Worm (Caenorhabditis elegans): ENCODE results near the gene snf-9.

Gene snf-9

DNA sequence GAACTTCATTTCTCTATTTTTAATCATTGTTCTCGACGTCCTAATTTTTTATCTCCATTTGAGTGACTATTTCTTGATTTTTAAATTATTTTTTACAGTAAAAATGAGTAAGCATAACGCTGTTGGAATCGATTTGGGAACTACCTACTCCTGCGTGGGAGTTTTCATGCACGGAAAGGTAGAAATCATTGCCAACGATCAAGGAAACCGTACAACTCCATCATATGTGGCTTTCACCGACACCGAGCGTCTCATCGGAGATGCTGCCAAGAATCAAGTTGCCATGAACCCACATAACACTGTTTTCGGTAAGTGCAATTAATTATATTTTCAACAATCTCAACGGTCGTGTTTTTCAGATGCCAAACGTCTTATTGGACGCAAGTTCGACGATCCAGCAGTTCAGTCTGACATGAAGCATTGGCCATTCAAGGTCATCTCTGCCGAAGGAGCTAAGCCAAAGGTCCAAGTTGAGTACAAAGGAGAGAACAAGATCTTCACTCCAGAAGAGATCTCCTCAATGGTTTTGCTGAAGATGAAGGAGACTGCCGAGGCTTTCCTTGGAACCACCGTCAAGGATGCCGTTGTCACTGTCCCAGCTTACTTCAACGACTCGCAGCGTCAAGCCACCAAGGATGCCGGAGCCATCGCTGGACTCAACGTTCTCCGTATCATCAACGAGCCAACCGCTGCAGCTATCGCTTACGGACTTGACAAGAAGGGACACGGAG, 32.9 kb upstream of the snf-9 start, which contains the start of gene hsp-1:
hsp-1 (plus strand) TSS at position 99 of the 731 bp plus-strand sequence.
- TF ChIP-seq zag-1 (tag; optimal IDR thresholded peaks at IDR 0.05) (no peak), ama-1 (optimal IDR thresholded peaks at IDR 0.05) (peak; percentile 88), lin-39 (tag; optimal IDR thresholded peaks at IDR 0.05) (peak; percentile 12)

- TF ChIP-seq snpc-4 (tag; optimal IDR thresholded peaks at IDR 0.05) (peak; percentile 8), skn-1 (tag; optimal IDR thresholded peaks at IDR 0.05) (no peak), ama-1 (optimal IDR thresholded peaks at IDR 0.05) (peak; percentile 26), pqm-1 (tag; optimal IDR thresholded peaks at IDR 0.05) (no peak), ceh-16 (tag; optimal IDR thresholded peaks at IDR 0.05) (peak; percentile 30), ceh-28 (tag; optimal IDR thresholded peaks at IDR 0.05) (no peak), nhr-25 (tag; optimal IDR thresholded peaks at IDR 0.05) (peak; percentile 45)
Observed at ce11 chrIV:17279592-17280440, 32.1 kb upstream of the snf-9 start.

DNA sequence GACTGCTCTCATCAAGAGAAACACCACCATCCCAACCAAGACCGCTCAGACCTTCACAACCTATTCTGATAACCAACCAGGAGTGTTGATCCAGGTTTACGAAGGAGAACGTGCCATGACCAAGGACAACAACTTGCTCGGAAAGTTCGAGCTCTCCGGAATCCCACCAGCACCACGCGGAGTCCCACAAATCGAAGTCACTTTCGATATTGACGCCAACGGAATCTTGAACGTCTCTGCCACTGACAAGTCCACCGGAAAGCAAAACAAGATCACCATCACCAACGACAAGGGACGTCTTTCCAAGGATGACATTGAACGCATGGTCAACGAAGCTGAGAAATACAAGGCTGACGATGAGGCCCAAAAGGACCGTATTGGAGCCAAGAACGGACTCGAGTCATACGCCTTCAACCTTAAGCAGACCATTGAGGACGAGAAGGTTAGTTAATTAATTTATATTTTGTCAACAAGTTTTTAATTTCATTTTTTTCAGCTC, 31.5 kb upstream of the snf-9 start:
- TF ChIP-seq ama-1 (optimal IDR thresholded peaks at IDR 0.05) (peak; percentile 95), fkh-2 (tag; optimal IDR thresholded peaks at IDR 0.05) (no peak), ceh-9 (tag; optimal IDR thresholded peaks at IDR 0.05) (no peak), nhr-12 (tag; optimal IDR thresholded peaks at IDR 0.05) (no peak), nfya-1 (tag; optimal IDR thresholded peaks at IDR 0.05; ENCODE audit: insufficient read depth) (peak; percentile 1), nhr-25 (tag; optimal IDR thresholded peaks at IDR 0.05) (peak; percentile 58)

DNA sequence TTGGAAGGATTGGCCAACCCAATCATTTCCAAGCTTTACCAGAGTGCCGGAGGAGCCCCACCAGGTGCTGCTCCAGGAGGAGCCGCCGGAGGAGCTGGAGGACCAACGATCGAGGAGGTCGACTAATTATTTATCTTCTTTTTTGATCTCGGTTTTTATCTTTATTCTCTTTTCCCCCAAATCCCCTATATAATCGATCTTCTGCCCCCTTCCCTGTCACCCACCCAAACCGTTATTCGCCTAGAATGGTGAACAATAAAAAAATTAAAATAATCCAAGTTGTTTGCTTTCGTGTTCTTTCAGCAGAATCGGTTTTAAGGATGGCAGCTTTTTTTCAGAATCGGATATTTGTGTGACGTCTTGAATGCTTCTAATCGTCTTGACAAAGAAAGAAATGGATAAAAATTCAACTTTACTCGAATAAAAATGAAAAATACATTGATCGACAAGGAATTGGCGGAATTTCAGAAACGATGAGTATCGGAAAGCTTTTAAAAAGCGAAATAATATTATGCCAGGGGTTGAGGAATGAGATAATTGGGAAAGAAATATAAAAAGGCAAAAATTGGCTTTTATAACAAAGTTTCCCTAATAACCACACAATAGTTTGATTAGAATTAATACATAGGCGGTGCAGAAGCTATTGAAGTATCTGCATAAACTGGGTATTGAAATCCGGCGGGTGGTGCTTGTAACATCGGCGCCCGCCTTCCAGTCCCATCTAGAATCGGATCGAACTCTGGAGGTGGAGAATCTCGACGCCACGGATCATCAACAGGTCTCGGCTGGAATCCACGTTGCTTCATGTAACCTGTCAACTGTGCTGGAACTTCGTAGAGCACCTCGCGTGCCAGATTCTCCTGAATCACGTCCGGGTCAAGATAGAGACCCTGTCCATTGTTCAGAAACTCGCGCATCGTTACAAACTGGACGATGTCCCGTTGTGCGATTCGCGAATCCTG, 30.6 kb upstream of the snf-9 start:
- TF ChIP-seq aly-2 (tag; optimal IDR thresholded peaks at IDR 0.05), result peak; percentile 87
- TF ChIP-seq snpc-4 (tag; optimal IDR thresholded peaks at IDR 0.05), result peak; percentile 49
- TF ChIP-seq ama-1 (optimal IDR thresholded peaks at IDR 0.05), result peak; percentile 99
- no peak for TF ChIP-seq ceh-16 (tag; optimal IDR thresholded peaks at IDR 0.05)
- no peak for TF ChIP-seq pqm-1 (tag; optimal IDR thresholded peaks at IDR 0.05)
- TF ChIP-seq zag-1 (tag; optimal IDR thresholded peaks at IDR 0.05), result no peak
- TF ChIP-seq ztf-11 (tag; optimal IDR thresholded peaks at IDR 0.05), result no peak
- no peak for TF ChIP-seq fkh-2 (tag; optimal IDR thresholded peaks at IDR 0.05)
- peak; percentile 75 for TF ChIP-seq lsy-12 (tag; optimal IDR thresholded peaks at IDR 0.05)
- TF ChIP-seq tbx-2 (tag; optimal IDR thresholded peaks at IDR 0.05), result peak; percentile 84
- TF ChIP-seq nhr-43 (tag; optimal IDR thresholded peaks at IDR 0.05; ENCODE audit: poor library complexity, severe bottlenecking), result peak; percentile 61
- TF ChIP-seq lin-39 (tag; optimal IDR thresholded peaks at IDR 0.05), result no peak
- TF ChIP-seq pha-4 (tag; optimal IDR thresholded peaks at IDR 0.05), result peak; percentile 88
- peak; percentile 65 for TF ChIP-seq jun-1 (tag; optimal IDR thresholded peaks at IDR 0.05)
- no peak for TF ChIP-seq nhr-12 (tag; optimal IDR thresholded peaks at IDR 0.05)
- TF ChIP-seq elt-2 (tag; optimal IDR thresholded peaks at IDR 0.05), result peak; percentile 62
- TF ChIP-seq nfya-1 (tag; optimal IDR thresholded peaks at IDR 0.05; ENCODE audit: insufficient read depth), result peak; percentile 64
- TF ChIP-seq ceh-28 (tag; optimal IDR thresholded peaks at IDR 0.05), result peak; percentile 30
- TF ChIP-seq nhr-28 (tag; optimal IDR thresholded peaks at IDR 0.05), result no peak
- no peak for TF ChIP-seq egl-5 (tag; optimal IDR thresholded peaks at IDR 0.05)
- TF ChIP-seq nhr-25 (tag; optimal IDR thresholded peaks at IDR 0.05), result peak; percentile 76
- TF ChIP-seq nhr-11 (tag; optimal IDR thresholded peaks at IDR 0.05), result no peak
- TF ChIP-seq fos-1 (tag; optimal IDR thresholded peaks at IDR 0.05), result peak; percentile 77
- TF ChIP-seq unc-62 (GFP tag; optimal IDR thresholded peaks at IDR 0.05), result peak; percentile 51
- peak; percentile 42 for TF ChIP-seq nhr-23 (tag; optimal IDR thresholded peaks at IDR 0.05)
- TF ChIP-seq ztf-4 (tag; optimal IDR thresholded peaks at IDR 0.05), result peak; percentile 87

ce11 chrIV:17284099-17284498, 27.8 kb upstream of the snf-9 start, which contains the start of gene nra-1:
Gene nra-1 (minus strand): TSS chrIV:17284199.
- no peak for TF ChIP-seq sea-2 (GFP tag; optimal IDR thresholded peaks at IDR 0.05)
- no peak for TF ChIP-seq pqm-1 (tag; optimal IDR thresholded peaks at IDR 0.05)
- no peak for TF ChIP-seq elt-1 (tag; optimal IDR thresholded peaks at IDR 0.05)

Measured in whole organism, L3 larva.